Fruit fly (Drosophila melanogaster) whole organism, pupa: Measurements from ENCODE around the gene Nsf2.

Source experiments
- CG12605 ChIP-seq: fragments of 200-800 bp; sonication (Bioruptor generic); IDR thresholded peaks from 2 replicates; pipeline ENCODE4 v1.3.6; 2022; ENCODE audit warnings: missing biosample characterization, missing genetic modification characterization
- CG8159 ChIP-seq: fragments of 200-800 bp; sonication (Bioruptor generic); optimal IDR thresholded peaks from 3 replicates; lab custom pipeline; 2018; ENCODE audit warnings: missing biosample characterization, mild to moderate bottlenecking, missing genetic modification characterization, moderate library complexity
- Snoo ChIP-seq: fragments of 200-800 bp; sonication (Bioruptor generic); optimal IDR thresholded peaks from 3 replicates; lab custom pipeline; 2017; ENCODE audit warnings: missing biosample characterization, mild to moderate bottlenecking, missing genetic modification characterization, inconsistent platforms
- fd96Ca ChIP-seq: fragments of 200-800 bp; sonication (Bioruptor generic); IDR thresholded peaks from 3 replicates; pipeline ENCODE4 v1.3.6; 2022; ENCODE audit warnings: missing biosample characterization, missing genetic modification characterization

dm6 chr3R:13845926-13846325 lies 8.1 kb upstream of the Nsf2 start:
- TF ChIP-seq CG12605 (GFP tag; lab: Robert Waterston, UW) (no peak), Snoo (tag; lab: Kevin White, UChicago) (peak; percentile 36), CG8159 (peak; percentile 74), fd96Ca (GFP tag; lab: Robert Waterston, UW) (no peak)
